Worm (Caenorhabditis elegans) whole organism, early embryonic: ENCODE results near the gene C17H12.6.

Experiments
- aly-1 ChIP-seq: sonication (generic microtip); optimal IDR thresholded peaks from 2 replicates; lab custom pipeline; 2016; ENCODE audit warnings: missing genetic modification characterization, missing compliant biosample characterization
- ama-1 ChIP-seq: fragments of 150-350 bp; optimal IDR thresholded peaks from 2 replicates; lab custom pipeline; 2014
- ceh-13 ChIP-seq: fragments of 200-800 bp; sonication (Bioruptor generic); optimal IDR thresholded peaks from 2 replicates; lab custom pipeline; 2018; ENCODE audit warnings: mild to moderate bottlenecking, missing genetic modification characterization, missing compliant biosample characterization
- ceh-36 ChIP-seq: sonication (generic microtip); optimal IDR thresholded peaks from 2 replicates; lab custom pipeline; 2016; ENCODE audit warnings: missing genetic modification characterization, inconsistent platforms, missing compliant biosample characterization
- hmg-4 ChIP-seq: fragments of 200-800 bp; sonication (Bioruptor generic); optimal IDR thresholded peaks from 2 replicates; lab custom pipeline; 2018; ENCODE audit warnings: mild to moderate bottlenecking, missing genetic modification characterization, missing compliant biosample characterization
- hnd-1 ChIP-seq: sonication (generic microtip); optimal IDR thresholded peaks from 2 replicates; lab custom pipeline; 2016; ENCODE audit warnings: missing genetic modification characterization, missing compliant biosample characterization
- sea-1 ChIP-seq: fragments of 200-800 bp; sonication (Bioruptor generic); conservative IDR thresholded peaks from 2 replicates; pipeline ENCODE4 v1.3.6; 2022; ENCODE audit warnings: missing genetic modification characterization, missing compliant biosample characterization
- tbx-11 ChIP-seq: fragments of 200-800 bp; sonication (Bioruptor generic); IDR thresholded peaks from 2 replicates; pipeline ENCODE4 v1.3.6; 2022; ENCODE audit warnings: missing genetic modification characterization, missing compliant biosample characterization
- tbx-37 ChIP-seq: fragments of 200-800 bp; sonication (Bioruptor generic); conservative IDR thresholded peaks from 2 replicates; pipeline ENCODE4 v1.3.6; 2022; ENCODE audit warnings: missing genetic modification reagents, missing genetic modification characterization, missing compliant biosample characterization

ce11 chrIV:6785873-6786272, 36.4 kb downstream of the C17H12.6 start:
- TF ChIP-seq ceh-36 (tag; lab: Kevin White, UChicago) = no peak
- TF ChIP-seq sea-1 (GFP tag; lab: Robert Waterston, UW) = no peak
- no peak for TF ChIP-seq ceh-13 (GFP tag; lab: Kevin White, UChicago)
- no peak for TF ChIP-seq ama-1 (lab: Kevin White, UChicago)
- no peak for TF ChIP-seq aly-1 (tag; lab: Kevin White, UChicago)
- TF ChIP-seq hnd-1 (tag; lab: Kevin White, UChicago) = no peak
- no peak for TF ChIP-seq tbx-37 (GFP tag; lab: Robert Waterston, UW)
- no peak for TF ChIP-seq tbx-11
- no peak for TF ChIP-seq hmg-4 (GFP tag; lab: Kevin White, UChicago)
